Worm (Caenorhabditis elegans): ENCODE measurements around the gene K07D4.5.

Gene K07D4.5

ce11 chrII:4044349-4044748 is 19.0 kb upstream of the K07D4.5 start, which contains the start of gene rpn-11 (continued):
- TF ChIP-seq pax-1 (tag; optimal IDR thresholded peaks at IDR 0.05) (peak; percentile 39), dve-1 (tag; optimal IDR thresholded peaks at IDR 0.05) (no peak), che-1 (tag; optimal IDR thresholded peaks at IDR 0.05) (no peak), ceh-9 (tag; optimal IDR thresholded peaks at IDR 0.05) (no peak), syd-9 (tag; optimal IDR thresholded peaks at IDR 0.05) (no peak), nhr-232 (tag; optimal IDR thresholded peaks at IDR 0.05) (no peak), nfya-1 (tag; optimal IDR thresholded peaks at IDR 0.05) (peak; percentile 71), ceh-34 (tag; optimal IDR thresholded peaks at IDR 0.05) (peak; percentile 36), ceh-30 (tag; optimal IDR thresholded peaks at IDR 0.05) (no peak), unc-55 (GFP tag; optimal IDR thresholded peaks at IDR 0.05) (no peak)

- TF ChIP-seq K02D7.2 (tag; optimal IDR thresholded peaks at IDR 0.05) (no peak), T23F11.4 (GFP tag; optimal IDR thresholded peaks at IDR 0.05) (no peak), sox-2 (GFP tag; IDR thresholded peaks at IDR 0.05) (no peak), pag-3 (tag; optimal IDR thresholded peaks at IDR 0.05; ENCODE audit: borderline replicate concordance) (no peak), ceh-30 (tag; optimal IDR thresholded peaks at IDR 0.05) (no peak), fkh-6 (tag; optimal IDR thresholded peaks at IDR 0.05) (no peak), ceh-45 (GFP tag; IDR thresholded peaks at IDR 0.05) (no peak), nhr-11 (tag; optimal IDR thresholded peaks at IDR 0.05) (no peak), Y22D7AL.16 (tag; optimal IDR thresholded peaks at IDR 0.05) (no peak), ceh-14 (tag; optimal IDR thresholded peaks at IDR 0.05) (no peak), C38D4.7 (GFP tag; optimal IDR thresholded peaks at IDR 0.05) (no peak), sox-4 (tag; optimal IDR thresholded peaks at IDR 0.05) (no peak)
Measured at ce11 chrII:4042696-4043095, 17.3 kb upstream of the K07D4.5 start.

ce11 chrII:4040066-4040465 is 14.7 kb upstream of the K07D4.5 start:
- TF ChIP-seq ama-1 (optimal IDR thresholded peaks at IDR 0.05) (no peak), hlh-6 (tag; optimal IDR thresholded peaks at IDR 0.05) (no peak), lim-6 (tag; optimal IDR thresholded peaks at IDR 0.05) (no peak), ceh-30 (tag; optimal IDR thresholded peaks at IDR 0.05) (no peak), npax-4 (tag; optimal IDR thresholded peaks at IDR 0.05) (no peak), pqm-1 (tag; optimal IDR thresholded peaks at IDR 0.05) (no peak), dmd-4 (tag; optimal IDR thresholded peaks at IDR 0.05; ENCODE audit: borderline replicate concordance) (no peak), Y22D7AL.16 (tag; optimal IDR thresholded peaks at IDR 0.05) (no peak), sox-2 (GFP tag; IDR thresholded peaks at IDR 0.05) (no peak), che-1 (tag; optimal IDR thresholded peaks at IDR 0.05) (no peak), elt-4 (tag; optimal IDR thresholded peaks at IDR 0.05) (no peak), mec-3 (tag; optimal IDR thresholded peaks at IDR 0.05; ENCODE audit: borderline replicate concordance) (no peak), pha-2 (tag; optimal IDR thresholded peaks at IDR 0.05) (no peak), unc-55 (GFP tag; optimal IDR thresholded peaks at IDR 0.05) (no peak)

- TF ChIP-seq mec-3 (tag; optimal IDR thresholded peaks at IDR 0.05; ENCODE audit: borderline replicate concordance) (no peak), lim-6 (tag; optimal IDR thresholded peaks at IDR 0.05) (peak; percentile 18), unc-55 (GFP tag; optimal IDR thresholded peaks at IDR 0.05) (peak; percentile 28)
Measured at ce11 chrII:4038541-4038940, 13.2 kb upstream of the K07D4.5 start, which contains the start of gene pqn-48. Gene pqn-48 (plus strand): TSS chrII:4038884.

- TF ChIP-seq C38D4.7 (GFP tag; optimal IDR thresholded peaks at IDR 0.05) (no peak), ceh-48 (tag; optimal IDR thresholded peaks at IDR 0.05) (no peak), syd-9 (tag; optimal IDR thresholded peaks at IDR 0.05) (no peak), ceh-30 (tag; optimal IDR thresholded peaks at IDR 0.05) (no peak), ceh-45 (GFP tag; IDR thresholded peaks at IDR 0.05) (no peak), lin-11 (tag; optimal IDR thresholded peaks at IDR 0.05) (no peak), tbx-2 (tag; optimal IDR thresholded peaks at IDR 0.05) (no peak), ceh-9 (tag; optimal IDR thresholded peaks at IDR 0.05) (no peak), ceh-18 (tag; optimal IDR thresholded peaks at IDR 0.05) (no peak), sdc-2 (tag; optimal IDR thresholded peaks at IDR 0.05) (no peak), gmeb-2 (tag; optimal IDR thresholded peaks at IDR 0.05) (no peak), ceh-34 (tag; optimal IDR thresholded peaks at IDR 0.05) (no peak)
Measured at ce11 chrII:4032293-4032692, 6.9 kb upstream of the K07D4.5 start, which contains the start of gene K07D4.4. Gene K07D4.4 (minus strand): TSS chrII:4032393.
